Worm (Caenorhabditis elegans): Measurements from ENCODE around the gene F26C11.4.

F26C11.4 gene

ce11 chrII:9916177-9916576 is at the start of gene F26C11.4:
Gene F26C11.4 (minus strand): TSS chrII:9916277.
- TF ChIP-seq ztf-29 (GFP tag; IDR thresholded peaks at IDR 0.05) (no peak), T22C8.4 (GFP tag; IDR thresholded peaks at IDR 0.05) (no peak), cog-1 (tag; optimal IDR thresholded peaks at IDR 0.05) (no peak), tab-1 (GFP tag; IDR thresholded peaks at IDR 0.05) (no peak), ztf-23 (GFP tag; IDR thresholded peaks at IDR 0.05) (no peak), med-1 (GFP tag; optimal IDR thresholded peaks at IDR 0.05; ENCODE audit: insufficient read depth) (no peak), klf-2 (GFP tag; conservative IDR thresholded peaks at IDR 0.05) (no peak), ref-1 (GFP tag; conservative IDR thresholded peaks at IDR 0.05) (no peak), flt-1 (GFP tag; IDR thresholded peaks at IDR 0.05) (no peak)

ce11 chrII:9965325-9965724 is 49.2 kb upstream of the F26C11.4 start:
- TF ChIP-seq tab-1 (GFP tag; IDR thresholded peaks at IDR 0.05) (no peak), ztf-29 (GFP tag; IDR thresholded peaks at IDR 0.05) (no peak), med-1 (GFP tag; optimal IDR thresholded peaks at IDR 0.05; ENCODE audit: insufficient read depth) (no peak), T22C8.4 (GFP tag; IDR thresholded peaks at IDR 0.05) (no peak), flt-1 (GFP tag; IDR thresholded peaks at IDR 0.05) (no peak), ztf-23 (GFP tag; IDR thresholded peaks at IDR 0.05) (no peak), klf-2 (GFP tag; conservative IDR thresholded peaks at IDR 0.05) (no peak), ref-1 (GFP tag; conservative IDR thresholded peaks at IDR 0.05) (no peak)

ce11 chrII:9963808-9964207 is 47.7 kb upstream of the F26C11.4 start:
- no peak for TF ChIP-seq cog-1 (tag; optimal IDR thresholded peaks at IDR 0.05)
- no peak for TF ChIP-seq klf-2 (GFP tag; conservative IDR thresholded peaks at IDR 0.05)
- no peak for TF ChIP-seq ref-1 (GFP tag; conservative IDR thresholded peaks at IDR 0.05)

ce11 chrII:9960127-9960526 is 44.0 kb upstream of the F26C11.4 start:
- no peak for TF ChIP-seq ref-1 (GFP tag; conservative IDR thresholded peaks at IDR 0.05)
- no peak for TF ChIP-seq T22C8.4 (GFP tag; IDR thresholded peaks at IDR 0.05)
- no peak for TF ChIP-seq tab-1 (GFP tag; IDR thresholded peaks at IDR 0.05)
- no peak for TF ChIP-seq flt-1 (GFP tag; IDR thresholded peaks at IDR 0.05)
- TF ChIP-seq med-1 (GFP tag; optimal IDR thresholded peaks at IDR 0.05; ENCODE audit: insufficient read depth): no peak
- TF ChIP-seq cog-1 (tag; optimal IDR thresholded peaks at IDR 0.05): no peak
- no peak for TF ChIP-seq ztf-23 (GFP tag; IDR thresholded peaks at IDR 0.05)

ce11 chrII:9956116-9956515 is 40.0 kb upstream of the F26C11.4 start:
- TF ChIP-seq flt-1 (GFP tag; IDR thresholded peaks at IDR 0.05) (no peak), med-1 (GFP tag; optimal IDR thresholded peaks at IDR 0.05; ENCODE audit: insufficient read depth) (no peak), ref-1 (GFP tag; conservative IDR thresholded peaks at IDR 0.05) (no peak), ztf-23 (GFP tag; IDR thresholded peaks at IDR 0.05) (no peak), T22C8.4 (GFP tag; IDR thresholded peaks at IDR 0.05) (no peak)

- TF ChIP-seq tab-1 (GFP tag; IDR thresholded peaks at IDR 0.05) (no peak), T22C8.4 (GFP tag; IDR thresholded peaks at IDR 0.05) (no peak), ztf-29 (GFP tag; IDR thresholded peaks at IDR 0.05) (no peak), klf-2 (GFP tag; conservative IDR thresholded peaks at IDR 0.05) (no peak), cog-1 (tag; optimal IDR thresholded peaks at IDR 0.05) (no peak), ztf-23 (GFP tag; IDR thresholded peaks at IDR 0.05) (no peak), med-1 (GFP tag; optimal IDR thresholded peaks at IDR 0.05; ENCODE audit: insufficient read depth) (no peak)
These were observed 38.8 kb upstream of the F26C11.4 start, which contains the start of gene egl-43 for ce11 chrII:9954885-9955284. Gene egl-43 (plus strand): TSS chrII:9955185.

ce11 chrII:9951846-9952245 is 35.8 kb upstream of the F26C11.4 start:
- TF ChIP-seq ref-1 (GFP tag; conservative IDR thresholded peaks at IDR 0.05) (no peak), ztf-23 (GFP tag; IDR thresholded peaks at IDR 0.05) (no peak), T22C8.4 (GFP tag; IDR thresholded peaks at IDR 0.05) (no peak), klf-2 (GFP tag; conservative IDR thresholded peaks at IDR 0.05) (no peak), ztf-29 (GFP tag; IDR thresholded peaks at IDR 0.05) (no peak), cog-1 (tag; optimal IDR thresholded peaks at IDR 0.05) (no peak), tab-1 (GFP tag; IDR thresholded peaks at IDR 0.05) (no peak), med-1 (GFP tag; optimal IDR thresholded peaks at IDR 0.05; ENCODE audit: insufficient read depth) (no peak)

ce11 chrII:9948662-9949061 is 32.6 kb upstream of the F26C11.4 start:
- TF ChIP-seq ref-1 (GFP tag; conservative IDR thresholded peaks at IDR 0.05) (no peak), klf-2 (GFP tag; conservative IDR thresholded peaks at IDR 0.05) (no peak), ztf-23 (GFP tag; IDR thresholded peaks at IDR 0.05) (no peak), ztf-29 (GFP tag; IDR thresholded peaks at IDR 0.05) (no peak), flt-1 (GFP tag; IDR thresholded peaks at IDR 0.05) (no peak), cog-1 (tag; optimal IDR thresholded peaks at IDR 0.05) (no peak), T22C8.4 (GFP tag; IDR thresholded peaks at IDR 0.05) (no peak), tab-1 (GFP tag; IDR thresholded peaks at IDR 0.05) (no peak), med-1 (GFP tag; optimal IDR thresholded peaks at IDR 0.05; ENCODE audit: insufficient read depth) (no peak)

ce11 chrII:9943837-9944236 is 27.8 kb upstream of the F26C11.4 start, which contains the start of gene flad-1:
Gene flad-1 (plus strand): TSS chrII:9944137.
- TF ChIP-seq ztf-23 (GFP tag; IDR thresholded peaks at IDR 0.05): no peak
- no peak for TF ChIP-seq klf-2 (GFP tag; conservative IDR thresholded peaks at IDR 0.05)
- no peak for TF ChIP-seq T22C8.4 (GFP tag; IDR thresholded peaks at IDR 0.05)
- TF ChIP-seq med-1 (GFP tag; optimal IDR thresholded peaks at IDR 0.05; ENCODE audit: insufficient read depth): no peak
- TF ChIP-seq cog-1 (tag; optimal IDR thresholded peaks at IDR 0.05): no peak
- TF ChIP-seq ref-1 (GFP tag; conservative IDR thresholded peaks at IDR 0.05): no peak
- no peak for TF ChIP-seq flt-1 (GFP tag; IDR thresholded peaks at IDR 0.05)

- TF ChIP-seq ztf-29 (GFP tag; IDR thresholded peaks at IDR 0.05) (no peak), flt-1 (GFP tag; IDR thresholded peaks at IDR 0.05) (no peak)
These were observed 27.2 kb upstream of the F26C11.4 start for ce11 chrII:9943246-9943645.

- TF ChIP-seq klf-2 (GFP tag; conservative IDR thresholded peaks at IDR 0.05): peak; percentile 73
- TF ChIP-seq cog-1 (tag; optimal IDR thresholded peaks at IDR 0.05): peak; percentile 64
- no peak for TF ChIP-seq T22C8.4 (GFP tag; IDR thresholded peaks at IDR 0.05)
- TF ChIP-seq ztf-23 (GFP tag; IDR thresholded peaks at IDR 0.05): peak; percentile 69; the same call in 1 of the 2 replicates
- TF ChIP-seq tab-1 (GFP tag; IDR thresholded peaks at IDR 0.05): no peak; the same call in 1 of the 2 replicates
- TF ChIP-seq ztf-29 (GFP tag; IDR thresholded peaks at IDR 0.05): peak; percentile 54; the same call in 1 of the 2 replicates
- no peak for TF ChIP-seq ref-1 (GFP tag; conservative IDR thresholded peaks at IDR 0.05)
- no peak for TF ChIP-seq med-1 (GFP tag; optimal IDR thresholded peaks at IDR 0.05; ENCODE audit: insufficient read depth)
- TF ChIP-seq flt-1 (GFP tag; IDR thresholded peaks at IDR 0.05): peak; percentile 74; the same call in 1 of the 2 replicates
These were observed 24.4 kb upstream of the F26C11.4 start, which contains the start of gene ufd-3 for ce11 chrII:9940430-9940829. Gene ufd-3 (plus strand): TSS chrII:9940753.
